Worm (Caenorhabditis elegans) whole organism, late embryonic: ENCODE measurements around the gene T15B12.1.

Source experiments
- F13H6.1 ChIP-seq: sonication (generic microtip); optimal IDR thresholded peaks from 2 replicates; lab custom pipeline; 2016; ENCODE audit warnings: missing genetic modification characterization, missing compliant biosample characterization
- K02D7.2 ChIP-seq: sonication (generic microtip); optimal IDR thresholded peaks from 2 replicates; lab custom pipeline; 2017; ENCODE audit warnings: mild to moderate bottlenecking, missing genetic modification characterization, missing compliant biosample characterization
- ceh-19 ChIP-seq: fragments of 200-800 bp; sonication (Bioruptor generic); optimal IDR thresholded peaks from 2 replicates; lab custom pipeline; 2018; ENCODE audit warnings: mild to moderate bottlenecking, missing genetic modification characterization, missing compliant biosample characterization
- ceh-34 ChIP-seq: sonication (generic microtip); optimal IDR thresholded peaks from 2 replicates; lab custom pipeline; 2016; ENCODE audit warnings: mild to moderate bottlenecking, missing genetic modification characterization, missing compliant biosample characterization
- nhr-11 ChIP-seq: fragments of 150-350 bp; optimal IDR thresholded peaks from 2 replicates; lab custom pipeline; 2014; ENCODE audit warnings: missing biosample characterization, missing genetic modification characterization
- nhr-232 ChIP-seq: sonication (generic microtip); optimal IDR thresholded peaks from 2 replicates; lab custom pipeline; 2016; ENCODE audit warnings: missing genetic modification characterization, missing compliant biosample characterization
- pag-3 ChIP-seq: sonication (generic microtip); optimal IDR thresholded peaks from 2 replicates; lab custom pipeline; 2016; ENCODE audit warnings: missing compliant biosample characterization, missing genetic modification characterization, borderline replicate concordance
- pha-4 ChIP-seq: fragments of 150-350 bp; optimal IDR thresholded peaks from 2 replicates; lab custom pipeline; 2018; ENCODE audit warnings: missing biosample characterization, missing genetic modification reagents, missing genetic modification characterization
- pqm-1 ChIP-seq: sonication (generic microtip); optimal IDR thresholded peaks from 2 replicates; lab custom pipeline; 2016; ENCODE audit warnings: missing genetic modification characterization, missing compliant biosample characterization
- unc-55 ChIP-seq: sonication (generic microtip); optimal IDR thresholded peaks from 2 replicates; lab custom pipeline; 2017; ENCODE audit warnings: missing biosample characterization, missing genetic modification reagents, missing genetic modification characterization
- unc-86 ChIP-seq: sonication (generic microtip); optimal IDR thresholded peaks from 2 replicates; lab custom pipeline; 2016; ENCODE audit warnings: missing genetic modification characterization, missing compliant biosample characterization

ce11 chrIII:5264813-5265212 lies 23.2 kb upstream of the T15B12.1 start, which contains the start of gene gro-1:
- TF ChIP-seq pqm-1 (tag; lab: Kevin White, UChicago) (no peak), unc-86 (tag; lab: Kevin White, UChicago) (no peak), nhr-11 (tag; lab: Kevin White, UChicago) (no peak), K02D7.2 (tag; lab: Kevin White, UChicago) (no peak), F13H6.1 (no peak), pha-4 (tag; lab: Kevin White, UChicago) (no peak), nhr-232 (no peak), pag-3 (tag; lab: Kevin White, UChicago) (no peak), ceh-34 (tag; lab: Kevin White, UChicago) (no peak), unc-55 (no peak), ceh-19 (GFP tag; lab: Kevin White, UChicago) (no peak)
